Worm (Caenorhabditis elegans) whole organism, late embryonic: Measurements from ENCODE around the gene Y41C4A.11.

Source experiments
- C08G9.2 ChIP-seq: sonication (generic microtip); optimal IDR thresholded peaks from 2 replicates; lab custom pipeline; 2016; ENCODE audit warnings: mild to moderate bottlenecking, missing genetic modification characterization, moderate library complexity, missing compliant biosample characterization
- C38D4.7 ChIP-seq: fragments of 200-800 bp; sonication (Bioruptor generic); optimal IDR thresholded peaks from 2 replicates; lab custom pipeline; 2018; ENCODE audit warnings: mild to moderate bottlenecking, missing genetic modification characterization, moderate library complexity, missing compliant biosample characterization
- rnt-1 ChIP-seq: sonication (generic microtip); optimal IDR thresholded peaks from 2 replicates; lab custom pipeline; 2016; ENCODE audit warnings: missing genetic modification characterization, missing compliant biosample characterization
- unc-42 ChIP-seq: sonication (generic microtip); optimal IDR thresholded peaks from 2 replicates; lab custom pipeline; 2016; ENCODE audit warnings: missing genotype, missing genetic modification characterization, missing compliant biosample characterization

DNA sequence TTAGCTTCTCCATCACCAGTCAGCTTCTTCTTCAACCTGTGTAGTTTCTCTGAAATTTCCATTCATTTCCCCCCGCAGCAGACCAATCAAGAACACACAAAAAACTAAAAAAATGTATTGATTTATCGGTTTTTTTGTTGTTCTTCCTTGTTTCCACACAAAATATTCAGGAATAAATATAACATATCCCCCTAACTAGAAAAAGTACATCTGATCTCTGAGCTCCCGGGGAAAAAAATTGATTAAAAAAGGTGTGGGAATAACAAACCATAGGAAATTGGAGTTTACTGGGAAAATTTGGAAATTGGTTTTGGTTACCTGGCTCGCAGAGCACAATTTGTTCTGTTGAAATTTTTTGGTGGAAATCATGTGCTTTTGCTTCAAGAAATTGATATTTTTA, 24.7 kb upstream of the Y41C4A.11 start, which contains the start of gene Y41C4A.22:
- TF ChIP-seq C38D4.7 (no peak), C08G9.2 (no peak), rnt-1 (tag; lab: Kevin White, UChicago) (no peak), unc-42 (tag; lab: Kevin White, UChicago) (no peak)
